Fruit fly (Drosophila melanogaster) whole organism, embryonic: ENCODE data around the gene CG34126.

Source experiments
- Atf-2 ChIP-seq: fragments of 200-800 bp; sonication (Bioruptor generic); optimal IDR thresholded peaks from 2 replicates; lab custom pipeline; 2016; ENCODE audit warnings: missing biosample characterization, missing genetic modification characterization
- Bteb2 ChIP-seq: fragments of 200-800 bp; sonication (Bioruptor generic); optimal IDR thresholded peaks from 2 replicates; lab custom pipeline; 2016; ENCODE audit warnings: missing biosample characterization, missing genetic modification characterization
- CG11085 ChIP-seq: fragments of 200-800 bp; sonication (Bioruptor generic); IDR thresholded peaks from 2 replicates; pipeline ENCODE4 v1.3.6; 2022; ENCODE audit warnings: missing biosample characterization, missing genetic modification characterization
- CG12659 ChIP-seq: fragments of 200-800 bp; sonication (Bioruptor generic); optimal IDR thresholded peaks from 3 replicates; lab custom pipeline; 2017; ENCODE audit warnings: mild to moderate bottlenecking, missing biosample characterization, missing genetic modification reagents, missing genetic modification characterization
- CG1647 ChIP-seq: fragments of 200-800 bp; sonication (Bioruptor generic); optimal IDR thresholded peaks from 3 replicates; lab custom pipeline; 2016; ENCODE audit warnings: missing biosample characterization, missing genetic modification characterization
- CG16815 ChIP-seq: fragments of 200-800 bp; sonication (Bioruptor generic); optimal IDR thresholded peaks from 3 replicates; lab custom pipeline; 2017; ENCODE audit warnings: missing biosample characterization, mild to moderate bottlenecking, missing genetic modification characterization
- CG16863 ChIP-seq: fragments of 200-800 bp; sonication (Bioruptor generic); optimal IDR thresholded peaks from 3 replicates; lab custom pipeline; 2016; ENCODE audit warnings: missing biosample characterization, missing genetic modification characterization
- CG17328 ChIP-seq: fragments of 200-800 bp; sonication (Bioruptor generic); IDR thresholded peaks from 2 replicates; pipeline ENCODE4 v1.3.6; 2022; ENCODE audit warnings: missing biosample characterization, missing genetic modification characterization
- CG18262 ChIP-seq: fragments of 200-800 bp; optimal IDR thresholded peaks from 3 replicates; lab custom pipeline; 2019; ENCODE audit warnings: missing biosample characterization, mild to moderate bottlenecking, missing genetic modification characterization, moderate library complexity
- CG18599 ChIP-seq: fragments of 200-800 bp; sonication (Bioruptor generic); optimal IDR thresholded peaks from 3 replicates; lab custom pipeline; 2017; ENCODE audit warnings: missing biosample characterization, missing genetic modification characterization, mild to moderate bottlenecking, moderate library complexity, missing genetic modification reagents
- CG18764 ChIP-seq: fragments of 200-800 bp; sonication (Bioruptor generic); optimal IDR thresholded peaks from 3 replicates; lab custom pipeline; 2016; ENCODE audit warnings: missing biosample characterization, missing genetic modification characterization
- CG2120 ChIP-seq: fragments of 200-800 bp; sonication (Bioruptor generic); optimal IDR thresholded peaks from 3 replicates; lab custom pipeline; 2016; ENCODE audit warnings: missing biosample characterization, missing genetic modification characterization
- CG32772 ChIP-seq: fragments of 200-800 bp; sonication (Bioruptor generic); IDR thresholded peaks from 2 replicates; pipeline ENCODE4 v1.3.6; 2022; ENCODE audit warnings: missing biosample characterization, missing genetic modification characterization
- CG34224 ChIP-seq: fragments of 200-800 bp; sonication (Bioruptor generic); IDR thresholded peaks from 3 replicates; pipeline ENCODE4 v1.3.6; 2022; ENCODE audit warnings: missing biosample characterization, missing genetic modification characterization; ENCODE audit not compliant: partially characterized antibody
- CG42726 ChIP-seq: fragments of 200-800 bp; sonication (Bioruptor generic); IDR thresholded peaks from 2 replicates; pipeline ENCODE4 v1.3.6; 2022; ENCODE audit warnings: missing biosample characterization, missing genetic modification characterization; ENCODE audit not compliant: partially characterized antibody
- CG6272 ChIP-seq: fragments of 200-800 bp; sonication (Bioruptor generic); IDR thresholded peaks from 2 replicates; pipeline ENCODE4 v1.3.6; 2022; ENCODE audit warnings: missing biosample characterization, missing genetic modification characterization
- CG7372 ChIP-seq: fragments of 200-800 bp; sonication (Bioruptor generic); IDR thresholded peaks from 2 replicates; pipeline ENCODE4 v1.3.6; 2022; ENCODE audit warnings: missing biosample characterization, missing genetic modification characterization
- CG7745 ChIP-seq: fragments of 200-800 bp; sonication (Bioruptor generic); optimal IDR thresholded peaks from 2 replicates; lab custom pipeline; 2018; ENCODE audit warnings: missing biosample characterization, mild to moderate bottlenecking, missing genetic modification characterization, moderate library complexity
- Deaf1 ChIP-seq: fragments of 200-800 bp; optimal IDR thresholded peaks from 3 replicates; lab custom pipeline; 2019; ENCODE audit warnings: missing biosample characterization, mild to moderate bottlenecking, missing genetic modification characterization, moderate library complexity
- Dek ChIP-seq: fragments of 200-800 bp; sonication (Bioruptor generic); optimal IDR thresholded peaks from 3 replicates; lab custom pipeline; 2019; ENCODE audit warnings: missing biosample characterization, mild to moderate bottlenecking, missing genetic modification characterization, moderate library complexity
- Ets65A ChIP-seq: fragments of 200-800 bp; sonication (Bioruptor generic); peaks from one replicate; lab custom pipeline; 2016; ENCODE audit warnings: missing biosample characterization, missing genetic modification characterization
- HLH3B ChIP-seq: fragments of 200-800 bp; sonication (Bioruptor generic); IDR thresholded peaks from 2 replicates; pipeline ENCODE4 v1.3.6; 2022; ENCODE audit warnings: missing biosample characterization, missing genetic modification characterization
- HmgZ ChIP-seq: fragments of 200-800 bp; sonication (Bioruptor generic); optimal IDR thresholded peaks from 2 replicates; lab custom pipeline; 2018; ENCODE audit warnings: missing biosample characterization, mild to moderate bottlenecking, missing genetic modification characterization
- Med ChIP-seq: fragments of 200-800 bp; sonication (Bioruptor generic); peaks from one replicate; lab custom pipeline; 2016; ENCODE audit warnings: missing biosample characterization, missing genetic modification characterization, mild to moderate bottlenecking, inconsistent platforms, moderate library complexity
- NFAT ChIP-seq: fragments of 200-800 bp; sonication (Bioruptor generic); IDR thresholded peaks from 2 replicates; pipeline ENCODE4 v1.3.6; 2022; ENCODE audit warnings: missing biosample characterization, missing genetic modification characterization
- Oli ChIP-seq: fragments of 200-800 bp; sonication (Bioruptor generic); optimal IDR thresholded peaks from 2 replicates; lab custom pipeline; 2018; ENCODE audit warnings: missing biosample characterization, mild to moderate bottlenecking, missing genetic modification characterization, moderate library complexity
- Ssrp ChIP-seq: fragments of 200-800 bp; sonication (Bioruptor generic); optimal IDR thresholded peaks from 2 replicates; lab custom pipeline; 2018; ENCODE audit warnings: missing biosample characterization, mild to moderate bottlenecking, missing genetic modification characterization, moderate library complexity
- Trl ChIP-seq, 3 experiments: fragments of >200 bp in 2 of 3; fragments of 200-800 bp in 1 of 3; sonication (Bioruptor generic) in 1 of 3; optimal IDR thresholded peaks; 2 replicates in 1 of 3; 3 replicates in 2 of 3; lab custom pipeline; 2016 to 2017; ENCODE audit warnings: missing biosample characterization in 1 of 3, missing genetic modification characterization in 1 of 3
- ato ChIP-seq: fragments of 200-800 bp; sonication (Bioruptor generic); IDR thresholded peaks from 2 replicates; pipeline ENCODE4 v1.3.6; 2022; ENCODE audit warnings: missing biosample characterization, missing genetic modification characterization; ENCODE audit not compliant: partially characterized antibody
- bbx ChIP-seq: fragments of 200-800 bp; sonication (Bioruptor generic); IDR thresholded peaks from 2 replicates; pipeline ENCODE4 v1.3.6; 2022; ENCODE audit warnings: missing biosample characterization, missing genetic modification characterization; ENCODE audit not compliant: partially characterized antibody
- btn ChIP-seq: fragments of 200-800 bp; sonication (Bioruptor generic); optimal IDR thresholded peaks from 2 replicates; lab custom pipeline; 2016; ENCODE audit warnings: missing biosample characterization, missing genetic modification characterization
- dmrt99B ChIP-seq: fragments of 200-800 bp; sonication (Bioruptor generic); optimal IDR thresholded peaks from 2 replicates; lab custom pipeline; 2018; ENCODE audit warnings: missing biosample characterization, mild to moderate bottlenecking, missing genetic modification characterization, moderate library complexity
- fd102C ChIP-seq: fragments of 200-800 bp; sonication (Bioruptor generic); optimal IDR thresholded peaks from 2 replicates; lab custom pipeline; 2018; ENCODE audit warnings: missing biosample characterization, mild to moderate bottlenecking, missing genetic modification characterization, moderate library complexity
- fu2 ChIP-seq: fragments of 200-800 bp; sonication (Bioruptor generic); optimal IDR thresholded peaks from 2 replicates; lab custom pipeline; 2016; ENCODE audit warnings: missing biosample characterization, missing genetic modification characterization
- ham ChIP-seq: fragments of 200-800 bp; sonication (Bioruptor generic); IDR thresholded peaks from 2 replicates; pipeline ENCODE4 v1.3.6; 2022; ENCODE audit warnings: missing biosample characterization, missing genetic modification characterization
- hkb ChIP-seq, 2 experiments: fragments of 200-800 bp in 1 of 2; fragments of >200 bp in 1 of 2; sonication (Bioruptor generic) in 1 of 2; IDR thresholded peaks in 1 of 2; optimal IDR thresholded peaks in 1 of 2; 2 replicates each; pipeline versions ENCODE4 v1.3.6 to Lab custom; 2017 to 2022; ENCODE audit warnings: missing biosample characterization in 1 of 2, missing genetic modification characterization in 1 of 2
- kay ChIP-seq: fragments of 200-800 bp; sonication (Bioruptor generic); optimal IDR thresholded peaks from 2 replicates; lab custom pipeline; 2016; ENCODE audit warnings: missing biosample characterization, missing genetic modification characterization
- oc ChIP-seq: fragments of 200-800 bp; sonication (Bioruptor generic); optimal IDR thresholded peaks from 2 replicates; lab custom pipeline; 2018; ENCODE audit warnings: missing biosample characterization, mild to moderate bottlenecking, missing genetic modification characterization, moderate library complexity
- pho ChIP-seq: fragments of 200-800 bp; sonication (Bioruptor generic); optimal IDR thresholded peaks from 2 replicates; lab custom pipeline; 2016; ENCODE audit warnings: missing biosample characterization, missing genetic modification characterization
- pnt ChIP-seq: fragments of 200-800 bp; sonication (Bioruptor generic); optimal IDR thresholded peaks from 3 replicates; lab custom pipeline; 2016; ENCODE audit warnings: missing biosample characterization, missing genetic modification characterization
- pros ChIP-seq: fragments of 200-800 bp; sonication (Bioruptor generic); optimal IDR thresholded peaks from 3 replicates; lab custom pipeline; 2019; ENCODE audit warnings: missing biosample characterization, mild to moderate bottlenecking, missing genetic modification characterization, moderate library complexity
- pzg ChIP-seq: fragments of 200-800 bp; sonication (Bioruptor generic); optimal IDR thresholded peaks from 3 replicates; lab custom pipeline; 2018; ENCODE audit warnings: missing biosample characterization, mild to moderate bottlenecking, missing genetic modification characterization, moderate library complexity
- ranshi ChIP-seq: fragments of 200-800 bp; sonication (Bioruptor generic); IDR thresholded peaks from 2 replicates; pipeline ENCODE4 v1.3.6; 2022; ENCODE audit warnings: missing biosample characterization, missing genetic modification characterization
- rib ChIP-seq: fragments of 200-800 bp; sonication (Bioruptor generic); IDR thresholded peaks from 2 replicates; pipeline ENCODE4 v1.3.6; 2022; ENCODE audit warnings: missing biosample characterization, missing genetic modification characterization
- ssp ChIP-seq: fragments of 200-800 bp; sonication (Bioruptor generic); IDR thresholded peaks from 2 replicates; pipeline ENCODE4 v1.3.6; 2022; ENCODE audit warnings: missing biosample characterization, missing genetic modification characterization
- vfl ChIP-seq: fragments of 200-800 bp; sonication (Bioruptor generic); optimal IDR thresholded peaks from 2 replicates; lab custom pipeline; 2016; ENCODE audit warnings: missing biosample characterization, missing genetic modification characterization
- vvl ChIP-seq: fragments of 200-800 bp; sonication (Bioruptor generic); IDR thresholded peaks from 2 replicates; pipeline ENCODE4 v1.3.6; 2022; ENCODE audit warnings: missing biosample characterization, missing genetic modification characterization
- z ChIP-seq: fragments of 200-800 bp; sonication (Bioruptor generic); IDR thresholded peaks from 3 replicates; pipeline ENCODE4 v1.3.6; 2022; ENCODE audit warnings: missing biosample characterization, missing genetic modification characterization
- zen2 ChIP-seq: fragments of 200-800 bp; sonication (Bioruptor generic); IDR thresholded peaks from 3 replicates; pipeline ENCODE4 v1.3.6; 2022; ENCODE audit warnings: missing biosample characterization, missing genetic modification characterization; ENCODE audit not compliant: partially characterized antibody

The CG34126 gene

dm6 chr2L:4976988-4977551 is 4.3 kb upstream of the CG34126 start, which contains the start of the genes Gmd and CG3792 (continued):
- TF ChIP-seq pho (GFP tag; lab: Kevin White, UChicago) (peak; percentile 96), NFAT (GFP tag; lab: Robert Waterston, UW) (peak; percentile 94), CG42726 (peak; percentile 76), vfl (GFP tag; lab: Kevin White, UChicago) (peak; percentile 93), CG32772 (peak; percentile 97), fu2 (GFP tag; lab: Kevin White, UChicago) (peak; percentile 88), CG17328 (GFP tag; lab: Robert Waterston, UW) (peak; percentile 97), btn (GFP tag; lab: Kevin White, UChicago) (peak; percentile 68), CG12659 (GFP tag; lab: Kevin White, UChicago) (peak; percentile 97), Ssrp (tag; lab: Kevin White, UChicago) (peak; percentile 95), ham (GFP tag; lab: Robert Waterston, UW) (peak; percentile 86; the same call in 1 of the 2 replicates), pros (GFP tag; lab: Kevin White, UChicago) (peak; percentile 64), CG18764 (GFP tag; lab: Kevin White, UChicago) (peak; percentile 96), Trl (optimal IDR thresholded peaks at IDR 0.05; lab: Kevin White, UChicago) (no peak), Trl (GFP tag; optimal IDR thresholded peaks at IDR 0.05; lab: Kevin White, UChicago) (peak; percentile 94), oc (tag; lab: Kevin White, UChicago) (peak; percentile 92), Bteb2 (GFP tag; lab: Kevin White, UChicago) (peak; percentile 94), CG18262 (tag; lab: Kevin White, UChicago) (peak; percentile 97), CG34224 (GFP tag; lab: Robert Waterston, UW) (peak; percentile 89), zen2 (GFP tag; lab: Robert Waterston, UW) (peak; percentile 72; the same call in 2 of the 3 replicates), Deaf1 (tag; lab: Kevin White, UChicago) (no peak), CG2120 (peak; percentile 97), hkb (optimal IDR thresholded peaks at IDR 0.05; lab: Kevin White, UChicago) (peak; percentile 17), hkb (GFP tag; IDR thresholded peaks at IDR 0.05; lab: Robert Waterston, UW) (peak; percentile 96), Dek (peak; percentile 91), CG18599 (GFP tag; lab: Kevin White, UChicago) (peak; percentile 96), Atf-2 (peak; percentile 96), HLH3B (peak; percentile 95), pzg (GFP tag; lab: Kevin White, UChicago) (peak; percentile 57), CG11085 (GFP tag; lab: Robert Waterston, UW) (peak; percentile 94), dmrt99B (tag; lab: Kevin White, UChicago) (no peak), Oli (tag; lab: Kevin White, UChicago) (peak; percentile 94), CG7745 (tag; lab: Kevin White, UChicago) (no peak), CG7372 (GFP tag; lab: Robert Waterston, UW) (peak; percentile 96), ssp (GFP tag; lab: Robert Waterston, UW) (peak; percentile 91), CG6272 (peak; percentile 96), bbx (GFP tag; lab: Robert Waterston, UW) (peak; percentile 81), CG1647 (GFP tag; lab: Kevin White, UChicago) (peak; percentile 90), Med (peak; percentile 98), kay (GFP tag; lab: Kevin White, UChicago) (peak; percentile 96), pnt (GFP tag; lab: Kevin White, UChicago) (peak; percentile 93), z (GFP tag; lab: Robert Waterston, UW) (peak; percentile 35; the same call in 1 of the 3 replicates), CG16815 (GFP tag; lab: Kevin White, UChicago) (peak; percentile 93), HmgZ (tag; lab: Kevin White, UChicago) (peak; percentile 96), ato (peak; percentile 54; the same call in 1 of the 2 replicates), fd102C (GFP tag; lab: Kevin White, UChicago) (peak; percentile 42), vvl (GFP tag; lab: Robert Waterston, UW) (peak; percentile 98), Ets65A (GFP tag; lab: Kevin White, UChicago) (peak; percentile 99), rib (GFP tag; lab: Robert Waterston, UW) (peak; percentile 96), ranshi (GFP tag; lab: Robert Waterston, UW) (peak; percentile 97), CG16863 (peak; percentile 95)
